Worm (Caenorhabditis elegans) whole organism, late embryonic: ENCODE measurements around the gene hrg-3.

ENCODE experiments used
- ahr-1 ChIP-seq: sonication (generic microtip); optimal IDR thresholded peaks from 2 replicates; lab custom pipeline; 2016; ENCODE audit warnings: missing genetic modification characterization, missing compliant biosample characterization
- ama-1 ChIP-seq: fragments of 150-350 bp; optimal IDR thresholded peaks from 2 replicates; lab custom pipeline; 2014
- ceh-24 ChIP-seq: sonication (generic microtip); optimal IDR thresholded peaks from 2 replicates; lab custom pipeline; 2016; ENCODE audit warnings: mild to moderate bottlenecking, missing genetic modification characterization, missing compliant biosample characterization
- elt-2 ChIP-seq: sonication (generic microtip); optimal IDR thresholded peaks from 2 replicates; lab custom pipeline; 2016; ENCODE audit warnings: missing genetic modification reagents, missing genetic modification characterization, missing compliant biosample characterization
- hlh-6 ChIP-seq: sonication (generic microtip); optimal IDR thresholded peaks from 2 replicates; lab custom pipeline; 2016; ENCODE audit warnings: missing genotype, missing genetic modification characterization, missing compliant biosample characterization
- pqm-1 ChIP-seq: sonication (generic microtip); optimal IDR thresholded peaks from 2 replicates; lab custom pipeline; 2016; ENCODE audit warnings: missing genetic modification characterization, missing compliant biosample characterization
- tbx-2 ChIP-seq: sonication (generic microtip); optimal IDR thresholded peaks from 2 replicates; lab custom pipeline; 2016; ENCODE audit warnings: missing genetic modification characterization, missing compliant biosample characterization

DNA sequence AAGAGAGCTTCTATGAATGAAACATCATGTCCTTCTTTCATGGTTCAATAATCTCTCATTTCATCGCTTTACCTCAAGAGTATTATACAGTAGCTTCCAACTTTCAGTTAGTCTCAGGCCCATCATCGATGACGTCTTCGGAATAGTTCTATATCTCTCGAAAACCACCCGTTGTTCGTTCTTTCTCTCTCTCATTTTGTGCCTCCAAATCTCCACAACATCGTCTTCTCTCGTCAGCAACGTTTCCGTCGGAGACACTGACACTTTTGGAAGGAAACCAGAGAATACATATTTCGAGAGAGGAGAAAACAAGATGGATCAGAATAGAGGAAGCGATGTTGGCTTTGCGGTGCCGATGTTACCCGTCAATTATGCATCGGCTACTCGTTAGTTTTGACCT lies 24.4 kb upstream of the hrg-3 start:
- TF ChIP-seq ama-1 (lab: Kevin White, UChicago) (no peak), elt-2 (no peak), ahr-1 (tag; lab: Kevin White, UChicago) (no peak), ceh-24 (no peak), pqm-1 (tag; lab: Kevin White, UChicago) (no peak), tbx-2 (tag; lab: Kevin White, UChicago) (no peak), hlh-6 (no peak)
